Worm (Caenorhabditis elegans) whole organism, mixed stage, embryonic: ENCODE results near the gene lin-49.

Experiments
- M03D4.4 ChIP-seq: sonication (generic microtip); optimal IDR thresholded peaks from 2 replicates; lab custom pipeline; 2017; ENCODE audit warnings: mild to moderate bottlenecking, missing genetic modification characterization, missing compliant biosample characterization
- bed-3 ChIP-seq: fragments of 200-800 bp; sonication (Bioruptor generic); optimal IDR thresholded peaks from 3 replicates; lab custom pipeline; 2018; ENCODE audit warnings: mild to moderate bottlenecking, missing genetic modification characterization, moderate library complexity, missing compliant biosample characterization
- blmp-1 ChIP-seq: fragments of 150-350 bp; optimal IDR thresholded peaks from 2 replicates; lab custom pipeline; 2014; ENCODE audit warnings: missing biosample characterization, missing genetic modification characterization
- ceh-39 ChIP-seq: fragments of 150-350 bp; optimal IDR thresholded peaks from 2 replicates; lab custom pipeline; 2014; ENCODE audit warnings: missing biosample characterization, missing genetic modification characterization
- ceh-43 ChIP-seq: fragments of 200-800 bp; sonication (Bioruptor generic); optimal IDR thresholded peaks from 2 replicates; lab custom pipeline; 2018; ENCODE audit warnings: mild to moderate bottlenecking, missing genetic modification characterization, moderate library complexity, missing compliant biosample characterization
- ceh-83 ChIP-seq: fragments of 200-800 bp; sonication (Bioruptor generic); optimal IDR thresholded peaks from 2 replicates; lab custom pipeline; 2018; ENCODE audit warnings: mild to moderate bottlenecking, missing genetic modification characterization, missing compliant biosample characterization
- cnd-1 ChIP-seq: fragments of 200-800 bp; sonication (Bioruptor generic); optimal IDR thresholded peaks from 2 replicates; lab custom pipeline; 2018; ENCODE audit warnings: mild to moderate bottlenecking, missing genetic modification characterization, missing compliant biosample characterization
- drap-1 ChIP-seq: fragments of 200-800 bp; sonication (Bioruptor generic); optimal IDR thresholded peaks from 3 replicates; lab custom pipeline; 2018; ENCODE audit warnings: mild to moderate bottlenecking, missing genetic modification characterization, missing compliant biosample characterization
- elt-1 ChIP-seq: sonication (generic microtip); optimal IDR thresholded peaks from 2 replicates; lab custom pipeline; 2017; ENCODE audit warnings: missing genetic modification characterization, mild to moderate bottlenecking, missing compliant biosample characterization, antibody characterized with exemption, moderate library complexity, borderline replicate concordance; ENCODE audit not compliant: insufficient read depth
- elt-3 ChIP-seq: fragments of 150-350 bp; optimal IDR thresholded peaks from 2 replicates; lab custom pipeline; 2014; ENCODE audit warnings: missing biosample characterization, missing genetic modification characterization
- flh-1 ChIP-seq: fragments of 200-800 bp; sonication (Bioruptor generic); optimal IDR thresholded peaks from 2 replicates; lab custom pipeline; 2018; ENCODE audit warnings: mild to moderate bottlenecking, missing genetic modification characterization, moderate library complexity, missing compliant biosample characterization
- ham-2 ChIP-seq: fragments of 200-800 bp; sonication (Bioruptor generic); optimal IDR thresholded peaks from 2 replicates; lab custom pipeline; 2018; ENCODE audit warnings: mild to moderate bottlenecking, missing genetic modification characterization, missing compliant biosample characterization
- hlh-1 ChIP-seq: fragments of 150-350 bp; optimal IDR thresholded peaks from 2 replicates; lab custom pipeline; 2014; ENCODE audit warnings: missing biosample characterization, missing genetic modification reagents, missing genetic modification characterization
- lin-13 ChIP-seq: fragments of 150-350 bp; optimal IDR thresholded peaks from 2 replicates; lab custom pipeline; 2014; ENCODE audit warnings: missing biosample characterization, missing genetic modification characterization
- lin-32 ChIP-seq: fragments of 200-800 bp; sonication (Bioruptor generic); optimal IDR thresholded peaks from 2 replicates; lab custom pipeline; 2018; ENCODE audit warnings: mild to moderate bottlenecking, missing genetic modification characterization, missing compliant biosample characterization
- lsy-2 ChIP-seq: fragments of 150-350 bp; optimal IDR thresholded peaks from 2 replicates; lab custom pipeline; 2014; ENCODE audit warnings: missing biosample characterization, missing genetic modification characterization
- mab-5 ChIP-seq: fragments of 150-350 bp; optimal IDR thresholded peaks from 2 replicates; lab custom pipeline; 2014; ENCODE audit warnings: missing biosample characterization, missing genetic modification characterization
- mep-1 ChIP-seq: fragments of 150-350 bp; optimal IDR thresholded peaks from 2 replicates; lab custom pipeline; 2017; ENCODE audit warnings: missing biosample characterization, missing genetic modification reagents, missing genetic modification characterization, inconsistent platforms
- mls-2 ChIP-seq: sonication (generic microtip); optimal IDR thresholded peaks from 2 replicates; lab custom pipeline; 2016; ENCODE audit warnings: mild to moderate bottlenecking, missing genetic modification characterization, moderate library complexity, missing compliant biosample characterization
- nhr-12 ChIP-seq: fragments of 150-350 bp; optimal IDR thresholded peaks from 2 replicates; lab custom pipeline; 2014; ENCODE audit warnings: missing biosample characterization, missing genetic modification characterization
- nhr-2 ChIP-seq: fragments of 150-350 bp; optimal IDR thresholded peaks from 2 replicates; lab custom pipeline; 2014; ENCODE audit warnings: missing biosample characterization, missing genetic modification characterization
- nhr-237 ChIP-seq: fragments of 150-350 bp; optimal IDR thresholded peaks from 2 replicates; lab custom pipeline; 2014; ENCODE audit warnings: missing biosample characterization, missing genetic modification characterization
- nhr-76 ChIP-seq: sonication (generic microtip); optimal IDR thresholded peaks from 2 replicates; lab custom pipeline; 2017; ENCODE audit warnings: missing biosample characterization, missing genetic modification characterization
- pha-4 ChIP-seq: fragments of 150-350 bp; optimal IDR thresholded peaks from 2 replicates; lab custom pipeline; 2018; ENCODE audit warnings: missing biosample characterization, missing genetic modification reagents, missing genetic modification characterization
- snpc-4 ChIP-seq: fragments of 150-350 bp; optimal IDR thresholded peaks from 2 replicates; lab custom pipeline; 2014; ENCODE audit warnings: missing biosample characterization, missing genetic modification characterization
- sptf-1 ChIP-seq: sonication (generic microtip); optimal IDR thresholded peaks from 2 replicates; lab custom pipeline; 2017; ENCODE audit warnings: mild to moderate bottlenecking, missing genetic modification characterization, moderate library complexity, missing compliant biosample characterization
- tbx-8 ChIP-seq: fragments of 200-800 bp; sonication (Bioruptor generic); optimal IDR thresholded peaks from 2 replicates; lab custom pipeline; 2018; ENCODE audit warnings: mild to moderate bottlenecking, missing genetic modification characterization, moderate library complexity, missing compliant biosample characterization
- unc-120 ChIP-seq: sonication (generic microtip); optimal IDR thresholded peaks from 2 replicates; lab custom pipeline; 2017; ENCODE audit warnings: missing genetic modification characterization, missing compliant biosample characterization; ENCODE audit not compliant: poor library complexity, severe bottlenecking
- unc-39 ChIP-seq: fragments of 150-350 bp; optimal IDR thresholded peaks from 2 replicates; lab custom pipeline; 2014; ENCODE audit warnings: missing biosample characterization, missing genetic modification characterization
- unc-62 ChIP-seq: fragments of 150-350 bp; optimal IDR thresholded peaks from 2 replicates; lab custom pipeline; 2014; ENCODE audit warnings: missing biosample characterization, missing genetic modification reagents, missing genetic modification characterization
- zip-8 ChIP-seq: fragments of 150-350 bp; optimal IDR thresholded peaks from 2 replicates; lab custom pipeline; 2014; ENCODE audit warnings: missing biosample characterization, missing genetic modification characterization
- ztf-11 ChIP-seq: fragments of 150-350 bp; optimal IDR thresholded peaks from 2 replicates; lab custom pipeline; 2014; ENCODE audit warnings: missing biosample characterization, missing genetic modification characterization

The lin-49 gene

DNA sequence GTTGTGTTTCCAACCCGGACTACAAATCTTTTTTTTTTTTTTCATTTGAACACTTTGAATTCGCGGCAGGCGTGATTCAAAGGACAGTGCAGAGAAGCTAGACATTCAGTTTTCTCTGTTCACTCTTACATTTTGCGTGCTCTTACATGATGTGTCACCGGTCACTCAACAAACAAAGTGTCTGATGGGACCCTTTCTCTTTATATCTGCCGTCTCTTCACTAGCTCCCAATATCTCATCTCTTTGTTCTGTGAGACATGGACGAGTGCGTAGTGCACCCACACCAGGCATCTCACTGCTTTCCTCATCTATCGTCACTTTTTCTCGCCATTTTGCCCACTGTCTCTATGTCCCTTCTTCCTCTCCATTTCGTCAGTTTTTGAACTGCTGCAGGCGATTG lies 33.4 kb upstream of the lin-49 start:
- TF ChIP-seq flh-1 (GFP tag; lab: Kevin White, UChicago) (no peak), nhr-76 (tag; lab: Kevin White, UChicago) (no peak), unc-62 (peak; percentile 88), ceh-43 (GFP tag; lab: Kevin White, UChicago) (no peak), elt-3 (tag; lab: Kevin White, UChicago) (no peak), ceh-83 (GFP tag; lab: Kevin White, UChicago) (no peak), zip-8 (tag; lab: Kevin White, UChicago) (no peak), nhr-12 (tag; lab: Kevin White, UChicago) (no peak), lsy-2 (tag; lab: Kevin White, UChicago) (no peak), elt-1 (tag; lab: Kevin White, UChicago) (no peak), mls-2 (tag; lab: Kevin White, UChicago) (no peak), cnd-1 (tag; lab: Kevin White, UChicago) (no peak), ham-2 (no peak), drap-1 (GFP tag; lab: Kevin White, UChicago) (no peak), mab-5 (tag; lab: Kevin White, UChicago) (no peak), lin-13 (tag; lab: Kevin White, UChicago) (no peak), mep-1 (tag; lab: Kevin White, UChicago) (no peak), sptf-1 (tag; lab: Kevin White, UChicago) (no peak), unc-39 (tag; lab: Kevin White, UChicago) (no peak), bed-3 (GFP tag; lab: Kevin White, UChicago) (no peak), M03D4.4 (no peak), hlh-1 (tag; lab: Kevin White, UChicago) (peak; percentile 8), nhr-237 (tag; lab: Kevin White, UChicago) (peak; percentile 26), unc-120 (peak; percentile 44), nhr-2 (tag; lab: Kevin White, UChicago) (no peak), lin-32 (no peak)

DNA sequence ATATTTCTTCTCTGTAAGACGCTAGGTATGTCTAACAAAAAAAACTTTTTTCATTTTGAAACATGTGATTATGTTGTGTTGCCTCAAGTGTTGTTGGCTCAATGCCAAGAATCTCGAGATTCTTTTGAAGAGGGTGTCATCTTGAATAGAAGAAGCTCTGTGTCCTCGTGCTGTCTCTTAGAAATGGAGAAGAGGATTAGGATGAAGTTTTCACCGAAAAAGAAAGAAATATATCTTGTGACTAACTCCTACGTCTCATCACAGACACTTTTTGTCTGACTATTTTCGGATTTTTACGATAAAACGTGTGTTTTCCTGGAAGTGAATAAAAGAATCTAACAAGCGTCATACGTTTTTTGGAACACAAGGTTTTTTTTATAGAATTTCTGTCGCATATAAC lies 32.9 kb upstream of the lin-49 start:
- no peak for TF ChIP-seq lin-32
- TF ChIP-seq lin-13 (tag; lab: Kevin White, UChicago): no peak
- no peak for TF ChIP-seq bed-3 (GFP tag; lab: Kevin White, UChicago)
- no peak for TF ChIP-seq cnd-1 (tag; lab: Kevin White, UChicago)
- no peak for TF ChIP-seq ceh-83 (GFP tag; lab: Kevin White, UChicago)
- no peak for TF ChIP-seq tbx-8 (GFP tag; lab: Kevin White, UChicago)
- TF ChIP-seq M03D4.4: no peak
- TF ChIP-seq unc-120: no peak
- no peak for TF ChIP-seq mls-2 (tag; lab: Kevin White, UChicago)

ce11 chrIV:8595317-8595716 lies 25.2 kb upstream of the lin-49 start, which contains the start of gene Y59H11AR.3:
Gene Y59H11AR.3 (minus strand): TSS chrIV:8595417.
- TF ChIP-seq ztf-11 (tag; lab: Kevin White, UChicago): no peak
- TF ChIP-seq pha-4 (tag; lab: Kevin White, UChicago): no peak
- no peak for TF ChIP-seq nhr-237 (tag; lab: Kevin White, UChicago)
- no peak for TF ChIP-seq sptf-1 (tag; lab: Kevin White, UChicago)
- no peak for TF ChIP-seq snpc-4 (tag; lab: Kevin White, UChicago)
- no peak for TF ChIP-seq bed-3 (GFP tag; lab: Kevin White, UChicago)
- no peak for TF ChIP-seq ceh-83 (GFP tag; lab: Kevin White, UChicago)
- TF ChIP-seq mab-5 (tag; lab: Kevin White, UChicago): no peak
- TF ChIP-seq zip-8 (tag; lab: Kevin White, UChicago): no peak
- no peak for TF ChIP-seq lin-32
- no peak for TF ChIP-seq nhr-2 (tag; lab: Kevin White, UChicago)
- TF ChIP-seq cnd-1 (tag; lab: Kevin White, UChicago): no peak
- no peak for TF ChIP-seq unc-120
- no peak for TF ChIP-seq ham-2

ce11 chrIV:8595767-8596166 lies 24.7 kb upstream of the lin-49 start, which contains the start of gene clec-181:
Gene clec-181 (plus strand): TSS chrIV:8596067.
- TF ChIP-seq unc-39 (tag; lab: Kevin White, UChicago) (no peak), lsy-2 (tag; lab: Kevin White, UChicago) (no peak), lin-13 (tag; lab: Kevin White, UChicago) (no peak), elt-1 (tag; lab: Kevin White, UChicago) (no peak), drap-1 (GFP tag; lab: Kevin White, UChicago) (no peak), elt-3 (tag; lab: Kevin White, UChicago) (no peak), pha-4 (tag; lab: Kevin White, UChicago) (no peak), ham-2 (no peak), M03D4.4 (no peak), unc-62 (no peak), tbx-8 (GFP tag; lab: Kevin White, UChicago) (no peak), unc-120 (no peak), blmp-1 (no peak), ceh-83 (GFP tag; lab: Kevin White, UChicago) (no peak), nhr-76 (tag; lab: Kevin White, UChicago) (no peak), mls-2 (tag; lab: Kevin White, UChicago) (no peak), flh-1 (GFP tag; lab: Kevin White, UChicago) (no peak), ceh-43 (GFP tag; lab: Kevin White, UChicago) (no peak), ceh-39 (tag; lab: Kevin White, UChicago) (no peak), lin-32 (no peak)
